Fruit fly (Drosophila melanogaster): ENCODE data around the gene shep.
A peak's percentile ranks its signal among the peaks of the same experiment; 100 is the strongest.

The shep gene

DNA sequence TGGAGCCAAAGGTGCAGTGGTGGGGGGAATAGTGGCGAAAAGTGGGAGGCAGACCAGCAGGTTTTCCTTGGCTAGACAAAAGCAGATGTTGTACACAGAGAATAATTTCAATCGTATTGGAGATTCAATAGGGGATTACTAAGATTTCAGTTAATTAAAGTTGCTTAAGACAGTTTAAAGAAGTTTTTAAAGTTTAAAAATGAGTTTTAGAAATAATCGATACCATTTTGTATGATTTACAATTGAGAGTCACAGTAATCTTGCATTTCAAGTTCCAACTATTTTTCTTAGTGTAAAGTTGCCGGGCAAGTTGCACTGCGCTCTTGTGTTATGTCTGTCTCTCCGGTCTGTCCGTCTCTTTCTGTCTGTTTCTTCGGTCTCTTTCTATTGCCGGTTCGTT, 28.9 kb downstream of the shep start (continued):
- peak; percentile 52 for TF ChIP-seq Sp1 (GFP tag; optimal IDR thresholded peaks at IDR 0.05)
- TF ChIP-seq h (GFP tag; optimal IDR thresholded peaks at IDR 0.05) = peak; percentile 83
- peak; percentile 40 for TF ChIP-seq br (GFP tag; optimal IDR thresholded peaks at IDR 0.05)
- TF ChIP-seq foxo (GFP tag; optimal IDR thresholded peaks at IDR 0.05) = peak in 1 of 2 experiments; percentile 62
- peak; percentile 77 for TF ChIP-seq ey (GFP tag; optimal IDR thresholded peaks at IDR 0.05)
- no peak for TF ChIP-seq GATAd (GFP tag; optimal IDR thresholded peaks at IDR 0.05)
- no peak for TF ChIP-seq Hr78 (GFP tag; optimal IDR thresholded peaks at IDR 0.05)
- peak; percentile 79 for TF ChIP-seq woc (GFP tag; optimal IDR thresholded peaks at IDR 0.05)
- peak; percentile 47 for TF ChIP-seq CG32264 (GFP tag; optimal IDR thresholded peaks at IDR 0.05)
- TF ChIP-seq dl (GFP tag; optimal IDR thresholded peaks at IDR 0.05; ENCODE audit: insufficient read depth in 1 of 2, partially characterized antibody in 2 of 2) = no peak
- peak; percentile 46 for TF ChIP-seq CG9705 (GFP tag; optimal IDR thresholded peaks at IDR 0.05)
- peak; percentile 54 for TF ChIP-seq dmrt93B (GFP tag; optimal IDR thresholded peaks at IDR 0.05)
- TF ChIP-seq fru (GFP tag; optimal IDR thresholded peaks at IDR 0.05) = peak; percentile 51
- TF ChIP-seq usp (GFP tag; optimal IDR thresholded peaks at IDR 0.05) = no peak
- TF ChIP-seq CrebA (GFP tag; optimal IDR thresholded peaks at IDR 0.05; ENCODE audit: borderline replicate concordance) = no peak

DNA sequence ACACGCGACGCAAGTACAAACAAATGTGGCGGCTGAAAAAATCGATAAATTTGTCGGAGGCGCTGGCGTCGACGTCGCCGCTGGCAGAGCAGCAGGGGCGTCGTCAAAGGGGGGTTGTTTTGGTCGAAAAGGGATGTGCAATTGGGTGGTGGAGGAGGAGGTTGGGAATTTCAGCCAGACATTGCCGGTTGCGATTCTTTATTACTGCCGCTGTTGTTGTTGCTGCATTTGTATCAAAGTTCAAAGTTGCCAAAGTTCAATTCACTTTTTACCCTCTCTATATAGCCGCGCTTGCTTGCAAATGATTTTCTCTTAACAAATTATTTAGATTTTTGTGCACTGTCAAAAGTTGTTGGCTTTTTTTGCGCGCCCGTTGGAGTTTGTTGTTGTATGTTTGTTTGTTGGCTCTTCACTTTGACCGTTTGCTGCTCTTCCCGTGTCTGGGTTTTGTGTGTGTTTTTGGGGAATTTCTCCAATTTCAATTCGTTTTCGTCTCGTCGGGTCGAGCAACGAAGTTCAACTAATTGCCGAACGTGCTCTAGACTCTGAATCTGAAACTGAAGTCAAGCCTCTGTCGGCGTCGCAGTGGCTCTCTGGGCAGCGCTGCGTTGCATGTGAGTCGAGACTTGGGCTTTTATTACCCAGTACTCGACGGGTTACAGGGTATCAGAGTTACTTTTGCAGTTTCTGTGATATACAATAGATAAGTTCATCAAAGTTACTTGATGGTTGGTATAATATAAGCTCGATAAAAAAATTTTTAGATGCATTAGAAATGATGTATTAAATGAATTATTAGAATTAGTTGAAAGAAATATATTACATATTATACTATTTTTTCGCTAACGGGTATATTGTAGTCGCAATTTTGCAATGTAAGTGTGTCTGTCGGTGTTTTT, 29.6 kb downstream of the shep start:
- no peak for TF ChIP-seq CG9705 (GFP tag; optimal IDR thresholded peaks at IDR 0.05)
- peak; percentile 6 for TF ChIP-seq woc (GFP tag; optimal IDR thresholded peaks at IDR 0.05)
- TF ChIP-seq Hr83 (GFP tag; optimal IDR thresholded peaks at IDR 0.05; ENCODE audit: poor library complexity, severe bottlenecking) = peak; percentile 18
- TF ChIP-seq dsf (GFP tag; optimal IDR thresholded peaks at IDR 0.05; ENCODE audit: borderline replicate concordance) = no peak
- TF ChIP-seq ey (GFP tag; optimal IDR thresholded peaks at IDR 0.05) = peak; percentile 78
- TF ChIP-seq br (GFP tag; optimal IDR thresholded peaks at IDR 0.05) = peak; percentile 64
- peak; percentile 76 for TF ChIP-seq HLH106 (tag; optimal IDR thresholded peaks at IDR 0.05)
- no peak for TF ChIP-seq Dfd (GFP tag; optimal IDR thresholded peaks at IDR 0.05)
- no peak for TF ChIP-seq CrebA (GFP tag; optimal IDR thresholded peaks at IDR 0.05; ENCODE audit: borderline replicate concordance)
- peak; percentile 37 for TF ChIP-seq CG32264 (GFP tag; optimal IDR thresholded peaks at IDR 0.05)
- no peak for TF ChIP-seq N (GFP tag; optimal IDR thresholded peaks at IDR 0.05)
- TF ChIP-seq tai (GFP tag; optimal IDR thresholded peaks at IDR 0.05) = no peak
- no peak for TF ChIP-seq Myc (optimal IDR thresholded peaks at IDR 0.05)
- TF ChIP-seq Dif (GFP tag; optimal IDR thresholded peaks at IDR 0.05; ENCODE audit: partially characterized antibody) = peak; percentile 28
- TF ChIP-seq dl (GFP tag; optimal IDR thresholded peaks at IDR 0.05; ENCODE audit: insufficient read depth in 1 of 2, partially characterized antibody in 2 of 2) = no peak
- TF ChIP-seq brk (GFP tag; optimal IDR thresholded peaks at IDR 0.05) = no peak
- no peak for TF ChIP-seq sage (GFP tag; optimal IDR thresholded peaks at IDR 0.05)
- TF ChIP-seq Mio (GFP tag; optimal IDR thresholded peaks at IDR 0.05) = peak; percentile 10
- peak; percentile 68 for TF ChIP-seq OdsH (GFP tag; optimal IDR thresholded peaks at IDR 0.05)
- peak; percentile 74 for TF ChIP-seq h (GFP tag; optimal IDR thresholded peaks at IDR 0.05)
- no peak for TF ChIP-seq usp (GFP tag; optimal IDR thresholded peaks at IDR 0.05)
- TF ChIP-seq fru (GFP tag; optimal IDR thresholded peaks at IDR 0.05) = peak; percentile 77
- TF ChIP-seq psq (GFP tag; optimal IDR thresholded peaks at IDR 0.05) = peak; percentile 9
- TF ChIP-seq foxo (GFP tag; optimal IDR thresholded peaks at IDR 0.05) = peak in 1 of 2 experiments; percentile 71
- TF ChIP-seq Rel (GFP tag; optimal IDR thresholded peaks at IDR 0.05) = no peak
- TF ChIP-seq Rel (tag; optimal IDR thresholded peaks at IDR 0.05) = peak; percentile 37
- no peak for TF ChIP-seq GATAd (GFP tag; optimal IDR thresholded peaks at IDR 0.05)
- TF ChIP-seq Hr78 (GFP tag; optimal IDR thresholded peaks at IDR 0.05) = no peak
- no peak for TF ChIP-seq lola (GFP tag; optimal IDR thresholded peaks at IDR 0.05)
- TF ChIP-seq jim (GFP tag; optimal IDR thresholded peaks at IDR 0.05) = no peak
- TF ChIP-seq rgr (GFP tag; optimal IDR thresholded peaks at IDR 0.05) = peak; percentile 59
- peak; percentile 47 for TF ChIP-seq Hnf4 (GFP tag; optimal IDR thresholded peaks at IDR 0.05)
- TF ChIP-seq Sp1 (GFP tag; optimal IDR thresholded peaks at IDR 0.05) = peak; percentile 41
- no peak for TF ChIP-seq Jra (GFP tag; optimal IDR thresholded peaks at IDR 0.05)
- TF ChIP-seq dmrt93B (GFP tag; optimal IDR thresholded peaks at IDR 0.05) = peak; percentile 66
- TF ChIP-seq sv (GFP tag; optimal IDR thresholded peaks at IDR 0.05) = peak; percentile 28
- TF ChIP-seq pan (optimal IDR thresholded peaks at IDR 0.05) = peak; percentile 67
- TF ChIP-seq Abd-B (GFP tag; optimal IDR thresholded peaks at IDR 0.05) = no peak
- peak; percentile 8 for TF ChIP-seq Vsx2 (GFP tag; optimal IDR thresholded peaks at IDR 0.05; ENCODE audit: partially characterized antibody)
